Fruit fly (Drosophila melanogaster) whole organism, wandering third instar larva: ENCODE measurements around the gene CG33635.

Experiments used
- Abd-B ChIP-seq: fragments of >200 bp; optimal IDR thresholded peaks from 2 replicates; lab custom pipeline; 2017; ENCODE audit warnings: missing biosample characterization, missing genetic modification characterization
- CG32264 ChIP-seq: fragments of 200-800 bp; sonication (Bioruptor generic); optimal IDR thresholded peaks from 2 replicates; lab custom pipeline; 2016; ENCODE audit warnings: missing biosample characterization, missing genetic modification characterization
- CG9705 ChIP-seq: fragments of 200-800 bp; sonication (Bioruptor generic); optimal IDR thresholded peaks from 2 replicates; lab custom pipeline; 2018; ENCODE audit warnings: missing biosample characterization, mild to moderate bottlenecking, missing genetic modification characterization
- CrebA ChIP-seq: fragments of 200-800 bp; sonication (Bioruptor generic); optimal IDR thresholded peaks from 2 replicates; lab custom pipeline; 2016; ENCODE audit warnings: missing biosample characterization, mild to moderate bottlenecking, missing genetic modification characterization, borderline replicate concordance
- Dfd ChIP-seq: fragments of >200 bp; optimal IDR thresholded peaks from 2 replicates; lab custom pipeline; 2017; ENCODE audit warnings: missing biosample characterization, missing genetic modification characterization
- Dif ChIP-seq: fragments of 200-275, 200-300 bp; sonication (Bioruptor generic); optimal IDR thresholded peaks from 2 replicates; lab custom pipeline; 2018; ENCODE audit warnings: missing biosample characterization, missing genetic modification characterization; ENCODE audit not compliant: partially characterized antibody
- GATAd ChIP-seq: sonication (Bioruptor generic); optimal IDR thresholded peaks from 2 replicates; lab custom pipeline; 2016; ENCODE audit warnings: missing biosample characterization, missing genetic modification characterization
- HLH106 ChIP-seq: fragments of 200-800 bp; optimal IDR thresholded peaks from 3 replicates; lab custom pipeline; 2019; ENCODE audit warnings: missing biosample characterization, mild to moderate bottlenecking, missing genetic modification characterization, moderate library complexity
- Hnf4 ChIP-seq: fragments of 200-800 bp; sonication (Bioruptor generic); optimal IDR thresholded peaks from 2 replicates; lab custom pipeline; 2016; ENCODE audit warnings: missing biosample characterization, mild to moderate bottlenecking, missing genetic modification characterization
- Hr78 ChIP-seq: fragments of >200 bp; optimal IDR thresholded peaks from 2 replicates; lab custom pipeline; 2017; ENCODE audit warnings: missing biosample characterization, missing genetic modification characterization
- Hr83 ChIP-seq: fragments of 200-300 bp; sonication (Bioruptor generic); optimal IDR thresholded peaks from 2 replicates; lab custom pipeline; 2016; ENCODE audit warnings: missing biosample characterization, mild to moderate bottlenecking, missing genetic modification characterization, moderate library complexity; ENCODE audit not compliant: poor library complexity, severe bottlenecking
- Jra ChIP-seq: sonication (Bioruptor generic); optimal IDR thresholded peaks from 2 replicates; lab custom pipeline; 2016; ENCODE audit warnings: missing biosample characterization, missing genetic modification characterization
- Mio ChIP-seq: sonication (Bioruptor generic); optimal IDR thresholded peaks from 2 replicates; lab custom pipeline; 2016; ENCODE audit warnings: missing biosample characterization, missing genetic modification characterization
- Myc ChIP-seq: fragments of >200 bp; optimal IDR thresholded peaks from 2 replicates; lab custom pipeline; 2017
- N ChIP-seq: fragments of >200 bp; optimal IDR thresholded peaks from 2 replicates; lab custom pipeline; 2018; ENCODE audit warnings: missing biosample characterization, missing external identifiers, missing genetic modification characterization
- OdsH ChIP-seq: fragments of 200-800 bp; sonication (Bioruptor generic); optimal IDR thresholded peaks from 2 replicates; lab custom pipeline; 2016; ENCODE audit warnings: missing biosample characterization, mild to moderate bottlenecking, missing genetic modification characterization
- Rel ChIP-seq, 2 experiments: fragments of 200-800 bp; sonication (Bioruptor generic) in 1 of 2; optimal IDR thresholded peaks; 2 replicates in 1 of 2; 3 replicates in 1 of 2; lab custom pipeline; 2016 to 2019; ENCODE audit warnings: mild to moderate bottlenecking in 2 of 2, missing biosample characterization in 2 of 2, missing genetic modification characterization in 2 of 2, moderate library complexity in 1 of 2
- Sp1 ChIP-seq: fragments of 200-800 bp; sonication (Bioruptor generic); optimal IDR thresholded peaks from 3 replicates; lab custom pipeline; 2019; ENCODE audit warnings: missing biosample characterization, mild to moderate bottlenecking, missing genetic modification characterization, moderate library complexity
- Vsx2 ChIP-seq: fragments of 200-300, 225-300 bp; sonication (Bioruptor generic); optimal IDR thresholded peaks from 2 replicates; lab custom pipeline; 2018; ENCODE audit warnings: missing biosample characterization, missing genetic modification characterization; ENCODE audit not compliant: partially characterized antibody
- br ChIP-seq: fragments of 200-800 bp; sonication (Bioruptor generic); optimal IDR thresholded peaks from 2 replicates; lab custom pipeline; 2016; ENCODE audit warnings: missing biosample characterization, missing genetic modification characterization
- brk ChIP-seq: fragments of 200-800 bp; sonication (Bioruptor generic); optimal IDR thresholded peaks from 2 replicates; lab custom pipeline; 2016; ENCODE audit warnings: missing biosample characterization, mild to moderate bottlenecking, missing genetic modification characterization
- dl ChIP-seq, 2 experiments: fragments of 175-275, 200-275 bp in 1 of 2; fragments of 200-275 bp in 1 of 2; sonication (Bioruptor generic); optimal IDR thresholded peaks; lab custom pipeline; 2018; ENCODE audit warnings: mild to moderate bottlenecking in 2 of 2, missing biosample characterization in 2 of 2, missing genetic modification characterization in 2 of 2, moderate library complexity in 2 of 2; ENCODE audit not compliant: partially characterized antibody in 2 of 2, insufficient read depth in 1 of 2
- dmrt93B ChIP-seq: fragments of 200-800 bp; sonication (Bioruptor generic); optimal IDR thresholded peaks from 2 replicates; lab custom pipeline; 2018; ENCODE audit warnings: missing biosample characterization, mild to moderate bottlenecking, missing genetic modification characterization
- dsf ChIP-seq: sonication (Bioruptor generic); optimal IDR thresholded peaks from 2 replicates; lab custom pipeline; 2016; ENCODE audit warnings: missing biosample characterization, missing genetic modification characterization, borderline replicate concordance
- ey ChIP-seq: fragments of 200-800 bp; sonication (Bioruptor generic); optimal IDR thresholded peaks from 2 replicates; lab custom pipeline; 2016; ENCODE audit warnings: missing biosample characterization, missing genetic modification characterization
- foxo ChIP-seq, 2 experiments: fragments of 200-800 bp; sonication (Bioruptor generic); optimal IDR thresholded peaks; 2 replicates in 1 of 2; 3 replicates in 1 of 2; lab custom pipeline; 2016 to 2017; ENCODE audit warnings: missing biosample characterization in 2 of 2, missing genetic modification characterization in 2 of 2
- fru ChIP-seq: fragments of 200-800 bp; sonication (Bioruptor generic); optimal IDR thresholded peaks from 3 replicates; lab custom pipeline; 2016; ENCODE audit warnings: missing biosample characterization, mild to moderate bottlenecking, missing genetic modification characterization
- h ChIP-seq: fragments of 200-800 bp; sonication (Bioruptor generic); optimal IDR thresholded peaks from 3 replicates; lab custom pipeline; 2016; ENCODE audit warnings: missing biosample characterization, mild to moderate bottlenecking, missing genetic modification characterization
- jim ChIP-seq: fragments of 175-275, 200-325 bp; sonication (Bioruptor generic); optimal IDR thresholded peaks from 2 replicates; lab custom pipeline; 2016; ENCODE audit warnings: missing biosample characterization, mild to moderate bottlenecking, missing genetic modification characterization
- lola ChIP-seq: fragments of >200 bp; optimal IDR thresholded peaks from 2 replicates; lab custom pipeline; 2017; ENCODE audit warnings: missing biosample characterization, missing genetic modification characterization
- pan ChIP-seq: fragments of >200 bp; optimal IDR thresholded peaks from 2 replicates; lab custom pipeline; 2017
- psq ChIP-seq: fragments of 200-800 bp; sonication (Bioruptor generic); optimal IDR thresholded peaks from 3 replicates; lab custom pipeline; 2017; ENCODE audit warnings: missing biosample characterization, mild to moderate bottlenecking, missing genetic modification characterization, moderate library complexity
- rgr ChIP-seq: fragments of 200-800 bp; sonication (Bioruptor generic); optimal IDR thresholded peaks from 3 replicates; lab custom pipeline; 2016; ENCODE audit warnings: missing biosample characterization, mild to moderate bottlenecking, missing genetic modification characterization
- sage ChIP-seq: fragments of 200-800 bp; sonication (Bioruptor generic); optimal IDR thresholded peaks from 2 replicates; lab custom pipeline; 2016; ENCODE audit warnings: missing biosample characterization, mild to moderate bottlenecking, missing genetic modification characterization
- sv ChIP-seq: fragments of 200-800 bp; sonication (Bioruptor generic); optimal IDR thresholded peaks from 3 replicates; lab custom pipeline; 2016; ENCODE audit warnings: missing biosample characterization, missing genetic modification characterization
- tai ChIP-seq: sonication (Bioruptor generic); optimal IDR thresholded peaks from 2 replicates; lab custom pipeline; 2016; ENCODE audit warnings: missing biosample characterization, missing genetic modification characterization
- usp ChIP-seq: fragments of >200 bp; optimal IDR thresholded peaks from 2 replicates; lab custom pipeline; 2017; ENCODE audit warnings: missing biosample characterization, missing genetic modification characterization
- woc ChIP-seq: sonication (Bioruptor generic); optimal IDR thresholded peaks from 2 replicates; lab custom pipeline; 2016; ENCODE audit warnings: missing biosample characterization, mild to moderate bottlenecking, missing genetic modification characterization

Gene CG33635

dm6 chr2L:158649-159257, at the start of gene CG33635, which contains the start of gene spen:
Gene CG33635, minus strand, starts transcription at chr2L:158664.
Gene spen, plus strand, starts transcription at chr2L:159032.
- TF ChIP-seq jim (peak; percentile 94), Jra (no peak), br (peak; percentile 34), Hr78 (GFP tag; lab: Kevin White, UChicago) (no peak), Mio (no peak), lola (GFP tag; lab: Kevin White, UChicago) (no peak), usp (no peak), CrebA (GFP tag; lab: Kevin White, UChicago) (no peak), fru (GFP tag; lab: Kevin White, UChicago) (peak; percentile 22), Hr83 (GFP tag; lab: Kevin White, UChicago) (peak; percentile 70), Vsx2 (GFP tag; lab: Kevin White, UChicago) (peak; percentile 7), Rel (GFP tag; optimal IDR thresholded peaks at IDR 0.05; lab: Kevin White, UChicago) (no peak), Rel (tag; optimal IDR thresholded peaks at IDR 0.05; lab: Kevin White, UChicago) (peak; percentile 63), dmrt93B (GFP tag; lab: Kevin White, UChicago) (no peak), OdsH (peak; percentile 50), Sp1 (GFP tag; lab: Kevin White, UChicago) (peak; percentile 72), rgr (GFP tag; lab: Kevin White, UChicago) (peak; percentile 71), Myc (lab: Kevin White, UChicago) (peak; percentile 88), dsf (GFP tag; lab: Kevin White, UChicago) (no peak), Dif (GFP tag; lab: Kevin White, UChicago) (peak; percentile 22), dl (GFP tag; optimal IDR thresholded peaks at IDR 0.05; lab: Kevin White, UChicago; ENCODE audit: insufficient read depth in 1 of 2, partially characterized antibody in 2 of 2) (peak in 1 of 2 experiments; percentile 49), Hnf4 (GFP tag; lab: Kevin White, UChicago) (peak; percentile 53), Abd-B (no peak), foxo (GFP tag; optimal IDR thresholded peaks at IDR 0.05; lab: Kevin White, UChicago) (peak in 1 of 2 experiments; percentile 57), pan (lab: Kevin White, UChicago) (no peak), h (GFP tag; lab: Kevin White, UChicago) (peak; percentile 72), GATAd (GFP tag; lab: Kevin White, UChicago) (no peak), HLH106 (tag; lab: Kevin White, UChicago) (peak; percentile 39), brk (peak; percentile 49), tai (no peak), N (GFP tag; lab: Kevin White, UChicago) (no peak), ey (GFP tag; lab: Kevin White, UChicago) (no peak), psq (GFP tag; lab: Kevin White, UChicago) (peak; percentile 55), CG32264 (GFP tag; lab: Kevin White, UChicago) (no peak), sv (no peak), woc (GFP tag; lab: Kevin White, UChicago) (peak; percentile 83), sage (GFP tag; lab: Kevin White, UChicago) (peak; percentile 69), CG9705 (no peak), Dfd (GFP tag; lab: Kevin White, UChicago) (no peak)

DNA sequence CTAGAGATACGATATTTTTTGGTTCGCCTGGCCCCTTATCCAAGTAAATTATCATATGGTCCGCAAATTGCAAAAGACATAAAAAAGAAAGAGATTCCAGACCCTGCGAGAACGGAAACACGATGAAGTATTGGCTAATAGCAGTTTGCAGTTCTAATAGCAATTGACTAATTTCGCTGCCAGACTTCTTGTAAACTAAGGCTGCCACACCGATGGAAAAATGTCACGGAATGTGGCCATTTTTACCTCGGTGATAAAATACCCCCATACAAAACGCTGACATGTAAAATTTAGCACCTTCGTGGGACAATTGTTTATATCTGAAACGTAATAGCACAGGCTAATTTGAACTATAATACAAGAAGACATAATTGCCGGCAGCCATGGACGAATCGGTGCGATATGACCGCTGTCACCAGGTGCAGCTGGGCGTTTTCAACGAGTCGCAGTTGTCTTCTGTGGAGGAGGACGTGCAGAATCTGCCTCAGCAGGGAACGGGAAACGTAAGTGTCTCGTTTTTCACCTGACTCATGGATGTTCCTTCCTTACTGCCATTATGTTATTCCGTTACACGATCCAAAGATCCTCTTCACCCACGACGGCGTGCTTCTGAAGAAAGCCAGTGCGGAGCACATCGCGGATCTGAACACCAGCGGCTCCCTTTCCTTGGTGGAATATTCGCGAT, 48.8 kb upstream of the CG33635 start, which contains the start of the genes Tbc1d15-17 and CG11617:
Tbc1d15-17 (plus strand) TSS at position 51 of the 685 bp plus-strand sequence.
CG11617 (minus strand) TSS at position 169 of the 685 bp plus-strand sequence.
- TF ChIP-seq dl (GFP tag; optimal IDR thresholded peaks at IDR 0.05; lab: Kevin White, UChicago; ENCODE audit: insufficient read depth in 1 of 2, partially characterized antibody in 2 of 2) = no peak
- no peak for TF ChIP-seq CG9705
- no peak for TF ChIP-seq sage (GFP tag; lab: Kevin White, UChicago)
- no peak for TF ChIP-seq Hr78 (GFP tag; lab: Kevin White, UChicago)
- TF ChIP-seq Dfd (GFP tag; lab: Kevin White, UChicago) = no peak
- TF ChIP-seq Hnf4 (GFP tag; lab: Kevin White, UChicago) = no peak
- TF ChIP-seq HLH106 (tag; lab: Kevin White, UChicago) = no peak
- no peak for TF ChIP-seq N (GFP tag; lab: Kevin White, UChicago)
- TF ChIP-seq Rel (GFP tag; optimal IDR thresholded peaks at IDR 0.05; lab: Kevin White, UChicago) = no peak
- TF ChIP-seq Rel (tag; optimal IDR thresholded peaks at IDR 0.05; lab: Kevin White, UChicago) = no peak
- TF ChIP-seq foxo (GFP tag; optimal IDR thresholded peaks at IDR 0.05; lab: Kevin White, UChicago) = no peak
- no peak for TF ChIP-seq Myc (lab: Kevin White, UChicago)
- TF ChIP-seq Vsx2 (GFP tag; lab: Kevin White, UChicago) = peak; percentile 89
- TF ChIP-seq Jra = no peak
- peak; percentile 39 for TF ChIP-seq Hr83 (GFP tag; lab: Kevin White, UChicago)
